Fruit fly (Drosophila melanogaster) whole organism, embryonic: Measurements from ENCODE around the gene trio.

Experiments used
- Aef1 ChIP-seq: fragments of 200-800 bp; sonication (Bioruptor generic); IDR thresholded peaks from 3 replicates; pipeline ENCODE4 v1.3.6; 2022; ENCODE audit warnings: missing biosample characterization, missing genetic modification characterization
- C15 ChIP-seq: fragments of 200-800 bp; sonication (Bioruptor generic); IDR thresholded peaks from 3 replicates; pipeline ENCODE4 v1.3.6; 2022; ENCODE audit warnings: missing biosample characterization, missing genetic modification characterization
- CG12071 ChIP-seq: fragments of 200-800 bp; sonication (Bioruptor generic); optimal IDR thresholded peaks from 3 replicates; lab custom pipeline; 2018; ENCODE audit warnings: missing biosample characterization, mild to moderate bottlenecking, missing genetic modification characterization
- CG12219 ChIP-seq: fragments of 200-800 bp; sonication (Bioruptor generic); optimal IDR thresholded peaks from 3 replicates; lab custom pipeline; 2018; ENCODE audit warnings: missing biosample characterization, mild to moderate bottlenecking, missing genetic modification characterization
- CG12659 ChIP-seq: fragments of 200-800 bp; sonication (Bioruptor generic); optimal IDR thresholded peaks from 3 replicates; lab custom pipeline; 2017; ENCODE audit warnings: mild to moderate bottlenecking, missing biosample characterization, missing genetic modification reagents, missing genetic modification characterization
- CG13624 ChIP-seq: fragments of 200-800 bp; sonication (Bioruptor generic); optimal IDR thresholded peaks from 2 replicates; lab custom pipeline; 2016; ENCODE audit warnings: missing biosample characterization, missing genetic modification characterization
- CG14441 ChIP-seq: fragments of 200-800 bp; sonication (Bioruptor generic); IDR thresholded peaks from 2 replicates; pipeline ENCODE4 v1.3.6; 2022; ENCODE audit warnings: missing biosample characterization, missing genetic modification characterization
- CG14667 ChIP-seq: fragments of 200-800 bp; sonication (Bioruptor generic); IDR thresholded peaks from 2 replicates; pipeline ENCODE4 v1.3.6; 2022; ENCODE audit warnings: missing biosample characterization, missing genetic modification characterization
- CG14710 ChIP-seq: fragments of 200-800 bp; sonication (Bioruptor generic); optimal IDR thresholded peaks from 3 replicates; lab custom pipeline; 2019; ENCODE audit warnings: missing biosample characterization, mild to moderate bottlenecking, missing genetic modification characterization, moderate library complexity
- CG18011 ChIP-seq: fragments of 200-800 bp; sonication (Bioruptor generic); optimal IDR thresholded peaks from 2 replicates; lab custom pipeline; 2017; ENCODE audit warnings: missing biosample characterization, missing genetic modification characterization, mild to moderate bottlenecking, moderate library complexity, missing genotype
- CG2712 ChIP-seq: fragments of 200-800 bp; optimal IDR thresholded peaks from 3 replicates; lab custom pipeline; 2019; ENCODE audit warnings: missing biosample characterization, mild to moderate bottlenecking, missing genetic modification characterization, moderate library complexity
- CG3407 ChIP-seq: fragments of 200-800 bp; sonication (Bioruptor generic); optimal IDR thresholded peaks from 2 replicates; lab custom pipeline; 2018; ENCODE audit warnings: missing biosample characterization, mild to moderate bottlenecking, missing genetic modification characterization
- CG4328 ChIP-seq: fragments of 200-800 bp; sonication (Bioruptor generic); optimal IDR thresholded peaks from 3 replicates; lab custom pipeline; 2017; ENCODE audit warnings: missing biosample characterization, missing genetic modification reagents, missing genetic modification characterization
- CG4424 ChIP-seq: fragments of 200-800 bp; sonication (Bioruptor generic); optimal IDR thresholded peaks from 3 replicates; lab custom pipeline; 2016; ENCODE audit warnings: missing biosample characterization, missing genetic modification characterization
- CG7372 ChIP-seq: fragments of 200-800 bp; sonication (Bioruptor generic); IDR thresholded peaks from 2 replicates; pipeline ENCODE4 v1.3.6; 2022; ENCODE audit warnings: missing biosample characterization, missing genetic modification characterization
- CG7556 ChIP-seq: fragments of 200-800 bp; sonication (Bioruptor generic); optimal IDR thresholded peaks from 2 replicates; lab custom pipeline; 2017; ENCODE audit warnings: missing biosample characterization, mild to moderate bottlenecking, missing genetic modification characterization
- CoRest ChIP-seq: fragments of 200-800 bp; sonication (Bioruptor generic); optimal IDR thresholded peaks from 3 replicates; lab custom pipeline; 2018; ENCODE audit warnings: missing biosample characterization, mild to moderate bottlenecking, missing genetic modification characterization, moderate library complexity
- Deaf1 ChIP-seq: fragments of 200-800 bp; optimal IDR thresholded peaks from 3 replicates; lab custom pipeline; 2019; ENCODE audit warnings: missing biosample characterization, mild to moderate bottlenecking, missing genetic modification characterization, moderate library complexity
- Fer2 ChIP-seq: fragments of 200-800 bp; sonication (Bioruptor generic); optimal IDR thresholded peaks from 2 replicates; lab custom pipeline; 2018; ENCODE audit warnings: missing biosample characterization, mild to moderate bottlenecking, missing genetic modification characterization, moderate library complexity
- Fer3 ChIP-seq: fragments of 200-800 bp; sonication (Bioruptor generic); optimal IDR thresholded peaks from 2 replicates; lab custom pipeline; 2018; ENCODE audit warnings: missing biosample characterization, mild to moderate bottlenecking, missing genetic modification characterization, moderate library complexity
- GATAe ChIP-seq: fragments of 200-800 bp; sonication (Bioruptor generic); conservative IDR thresholded peaks from 2 replicates; pipeline ENCODE4 v1.3.6; 2022; ENCODE audit warnings: missing biosample characterization, missing genetic modification characterization
- Gug ChIP-seq: fragments of 200-800 bp; sonication (Bioruptor generic); IDR thresholded peaks from 4 replicates; pipeline ENCODE4 v1.3.6; 2022; ENCODE audit warnings: missing biosample characterization, missing genetic modification characterization
- HHEX ChIP-seq: fragments of 200-800 bp; sonication (Bioruptor generic); optimal IDR thresholded peaks from 3 replicates; lab custom pipeline; 2017; ENCODE audit warnings: missing biosample characterization, mild to moderate bottlenecking, missing genetic modification characterization, missing genetic modification reagents
- HLH54F ChIP-seq: fragments of 200-800 bp; sonication (Bioruptor generic); optimal IDR thresholded peaks from 3 replicates; lab custom pipeline; 2016; ENCODE audit warnings: missing biosample characterization, missing genetic modification characterization
- HmgZ ChIP-seq: fragments of 200-800 bp; sonication (Bioruptor generic); optimal IDR thresholded peaks from 2 replicates; lab custom pipeline; 2018; ENCODE audit warnings: missing biosample characterization, mild to moderate bottlenecking, missing genetic modification characterization
- Mad ChIP-seq: fragments of 200-800 bp; sonication (Bioruptor generic); optimal IDR thresholded peaks from 2 replicates; lab custom pipeline; 2016; ENCODE audit warnings: missing biosample characterization, missing genetic modification characterization
- Med ChIP-seq: fragments of 200-800 bp; sonication (Bioruptor generic); peaks from one replicate; lab custom pipeline; 2016; ENCODE audit warnings: missing biosample characterization, missing genetic modification characterization, mild to moderate bottlenecking, inconsistent platforms, moderate library complexity
- Meics ChIP-seq: fragments of 200-800 bp; sonication (Bioruptor generic); optimal IDR thresholded peaks from 2 replicates; lab custom pipeline; 2017; ENCODE audit warnings: missing biosample characterization, mild to moderate bottlenecking, missing genetic modification characterization
- Rfx ChIP-seq: fragments of 200-800 bp; sonication (Bioruptor generic); IDR thresholded peaks from 2 replicates; pipeline ENCODE4 v1.3.6; 2022; ENCODE audit warnings: missing biosample characterization, missing genetic modification characterization
- Vsx1 ChIP-seq: fragments of 200-800 bp; sonication (Bioruptor generic); optimal IDR thresholded peaks from 2 replicates; lab custom pipeline; 2017; ENCODE audit warnings: missing biosample characterization, mild to moderate bottlenecking, missing genetic modification characterization, missing genetic modification reagents
- ab ChIP-seq: fragments of 200-800 bp; sonication (Bioruptor generic); optimal IDR thresholded peaks from 2 replicates; lab custom pipeline; 2016; ENCODE audit warnings: missing biosample characterization, missing genetic modification characterization
- ac ChIP-seq: fragments of 200-800 bp; sonication (Bioruptor generic); optimal IDR thresholded peaks from 3 replicates; lab custom pipeline; 2017; ENCODE audit warnings: missing biosample characterization, mild to moderate bottlenecking, missing genetic modification characterization
- az2 ChIP-seq: fragments of 200-800 bp; sonication (Bioruptor generic); optimal IDR thresholded peaks from 3 replicates; lab custom pipeline; 2016; ENCODE audit warnings: missing biosample characterization, missing genetic modification characterization
- bsh ChIP-seq, 2 experiments: fragments of 200-800 bp; sonication (Bioruptor generic); optimal IDR thresholded peaks; 2 replicates each; lab custom pipeline; 2017 to 2018; ENCODE audit warnings: mild to moderate bottlenecking in 2 of 2, missing biosample characterization in 2 of 2, missing genetic modification characterization in 2 of 2, moderate library complexity in 1 of 2
- btn ChIP-seq: fragments of 200-800 bp; sonication (Bioruptor generic); optimal IDR thresholded peaks from 2 replicates; lab custom pipeline; 2016; ENCODE audit warnings: missing biosample characterization, missing genetic modification characterization
- cas ChIP-seq: fragments of 200-800 bp; sonication (Bioruptor generic); IDR thresholded peaks from 2 replicates; pipeline ENCODE4 v1.3.6; 2022; ENCODE audit warnings: missing biosample characterization, missing genetic modification characterization
- caup ChIP-seq: fragments of 200-800 bp; sonication (Bioruptor generic); optimal IDR thresholded peaks from 3 replicates; lab custom pipeline; 2017; ENCODE audit warnings: missing biosample characterization, mild to moderate bottlenecking, missing genetic modification characterization, moderate library complexity; ENCODE audit not compliant: severe bottlenecking
- dpn ChIP-seq, 2 experiments: fragments of 200-800 bp; sonication (Bioruptor generic); optimal IDR thresholded peaks; 3 replicates each; lab custom pipeline; 2016; ENCODE audit warnings: missing biosample characterization in 2 of 2, missing genetic modification characterization in 2 of 2
- eyg ChIP-seq: fragments of 200-800 bp; sonication (Bioruptor generic); optimal IDR thresholded peaks from 3 replicates; lab custom pipeline; 2016; ENCODE audit warnings: missing biosample characterization, missing genetic modification characterization
- fu2 ChIP-seq: fragments of 200-800 bp; sonication (Bioruptor generic); optimal IDR thresholded peaks from 2 replicates; lab custom pipeline; 2016; ENCODE audit warnings: missing biosample characterization, missing genetic modification characterization
- lilli ChIP-seq: fragments of 200-800 bp; sonication (Bioruptor generic); optimal IDR thresholded peaks from 3 replicates; lab custom pipeline; 2016; ENCODE audit warnings: missing biosample characterization, missing genetic modification characterization
- oc ChIP-seq: fragments of 200-800 bp; sonication (Bioruptor generic); optimal IDR thresholded peaks from 2 replicates; lab custom pipeline; 2018; ENCODE audit warnings: missing biosample characterization, mild to moderate bottlenecking, missing genetic modification characterization, moderate library complexity
- odd ChIP-seq: fragments of 200-800 bp; sonication (Bioruptor generic); optimal IDR thresholded peaks from 2 replicates; lab custom pipeline; 2017; ENCODE audit warnings: missing biosample characterization, mild to moderate bottlenecking, missing genetic modification characterization
- peb ChIP-seq: fragments of 200-800 bp; sonication (Bioruptor generic); IDR thresholded peaks from 2 replicates; pipeline ENCODE4 v1.3.6; 2022; ENCODE audit warnings: missing biosample characterization, missing genetic modification characterization
- scrt ChIP-seq: fragments of 200-800 bp; sonication (Bioruptor generic); optimal IDR thresholded peaks from 2 replicates; lab custom pipeline; 2018; ENCODE audit warnings: missing biosample characterization, mild to moderate bottlenecking, missing genetic modification characterization, moderate library complexity
- stwl ChIP-seq: fragments of 200-800 bp; sonication (Bioruptor generic); optimal IDR thresholded peaks from 3 replicates; lab custom pipeline; 2018; ENCODE audit warnings: missing biosample characterization, mild to moderate bottlenecking, missing genetic modification characterization, moderate library complexity
- tgo ChIP-seq: fragments of 200-800 bp; sonication (Bioruptor generic); IDR thresholded peaks from 3 replicates; pipeline ENCODE4 v1.3.6; 2022; ENCODE audit warnings: missing biosample characterization, missing genetic modification characterization
- unc-4 ChIP-seq: fragments of 200-800 bp; sonication (Bioruptor generic); IDR thresholded peaks from 2 replicates; pipeline ENCODE4 v1.3.6; 2022; ENCODE audit warnings: missing biosample characterization, missing genetic modification characterization; ENCODE audit not compliant: partially characterized antibody
- vvl ChIP-seq: fragments of 200-800 bp; sonication (Bioruptor generic); IDR thresholded peaks from 2 replicates; pipeline ENCODE4 v1.3.6; 2022; ENCODE audit warnings: missing biosample characterization, missing genetic modification characterization
- zen2 ChIP-seq: fragments of 200-800 bp; sonication (Bioruptor generic); IDR thresholded peaks from 3 replicates; pipeline ENCODE4 v1.3.6; 2022; ENCODE audit warnings: missing biosample characterization, missing genetic modification characterization; ENCODE audit not compliant: partially characterized antibody

trio gene

DNA sequence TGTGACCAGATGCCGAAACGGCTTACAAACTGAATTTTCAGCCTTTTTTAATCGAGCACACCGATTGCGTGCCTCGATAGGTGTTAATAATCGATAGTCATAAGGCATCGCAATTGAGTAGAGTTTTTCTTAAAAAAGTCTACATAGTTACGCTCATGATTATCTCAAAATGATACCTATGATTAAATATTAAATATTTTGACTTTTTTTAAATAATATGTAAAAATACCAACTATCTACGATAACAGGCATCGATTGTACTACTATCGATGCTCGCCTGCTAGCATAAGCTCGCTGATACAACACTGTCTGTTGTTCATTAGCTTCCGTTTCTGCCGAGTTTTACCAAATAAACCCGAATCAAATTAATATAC, 199 bp upstream of the trio start:
- TF ChIP-seq CG7556 (GFP tag; lab: Kevin White, UChicago) (no peak), Med (peak; percentile 46), Fer2 (peak; percentile 32), scrt (GFP tag; lab: Kevin White, UChicago) (peak; percentile 11), CG3407 (GFP tag; lab: Kevin White, UChicago) (no peak), eyg (GFP tag; lab: Kevin White, UChicago) (no peak), CG14667 (GFP tag; lab: Robert Waterston, UW) (peak; percentile 8; the same call in 1 of the 2 replicates), lilli (GFP tag; lab: Kevin White, UChicago) (no peak), GATAe (no peak), CG2712 (peak; percentile 49), CG13624 (GFP tag; lab: Kevin White, UChicago) (no peak), CG18011 (GFP tag; lab: Kevin White, UChicago) (peak; percentile 97), unc-4 (peak; percentile 90), Fer3 (tag; lab: Kevin White, UChicago) (peak; percentile 62), bsh (GFP tag; optimal IDR thresholded peaks at IDR 0.05; lab: Kevin White, UChicago) (peak in 1 of 2 experiments; percentile 21), HHEX (GFP tag; lab: Kevin White, UChicago) (peak; percentile 32), Mad (GFP tag; lab: Kevin White, UChicago) (no peak), cas (no peak), Aef1 (GFP tag; lab: Robert Waterston, UW) (no peak; the same call in 2 of the 3 replicates), caup (peak; percentile 67), CG14710 (tag; lab: Kevin White, UChicago) (peak; percentile 68), vvl (GFP tag; lab: Robert Waterston, UW) (peak; percentile 54), zen2 (GFP tag; lab: Robert Waterston, UW) (peak; percentile 74; the same call in 1 of the 3 replicates), btn (GFP tag; lab: Kevin White, UChicago) (no peak), Gug (GFP tag; lab: Robert Waterston, UW) (peak; percentile 35; the same call in 1 of the 4 replicates), CoRest (tag; lab: Kevin White, UChicago) (peak; percentile 41), Vsx1 (GFP tag; lab: Kevin White, UChicago) (peak; percentile 85), ab (GFP tag; lab: Kevin White, UChicago) (no peak), az2 (no peak), CG12219 (GFP tag; lab: Kevin White, UChicago) (peak; percentile 51), dpn (GFP tag; optimal IDR thresholded peaks at IDR 0.05; lab: Kevin White, UChicago) (peak in 1 of 2 experiments; percentile 24), fu2 (GFP tag; lab: Kevin White, UChicago) (no peak), odd (GFP tag; lab: Kevin White, UChicago) (no peak), oc (tag; lab: Kevin White, UChicago) (no peak), CG7372 (GFP tag; lab: Robert Waterston, UW) (0 out of 2 replicates have a peak, but pooled peaks have one; percentile 24), HmgZ (tag; lab: Kevin White, UChicago) (no peak), Rfx (GFP tag; lab: Robert Waterston, UW) (peak; percentile 87), C15 (0 out of 3 replicates have a peak, but pooled peaks have one; percentile 23), CG4424 (GFP tag; lab: Kevin White, UChicago) (peak; percentile 44), Meics (GFP tag; lab: Kevin White, UChicago) (peak; percentile 65), ac (GFP tag; lab: Kevin White, UChicago) (no peak), stwl (peak; percentile 89), CG12659 (GFP tag; lab: Kevin White, UChicago) (peak; percentile 70), HLH54F (GFP tag; lab: Kevin White, UChicago) (no peak), CG14441 (GFP tag; lab: Robert Waterston, UW) (0 out of 2 replicates have a peak, but pooled peaks have one; percentile 24), CG12071 (GFP tag; lab: Kevin White, UChicago) (peak; percentile 48), Deaf1 (tag; lab: Kevin White, UChicago) (peak; percentile 23), tgo (GFP tag; lab: Robert Waterston, UW) (peak; percentile 44; the same call in 2 of the 3 replicates), peb (GFP tag; lab: Robert Waterston, UW) (0 out of 2 replicates have a peak, but pooled peaks have one; percentile 10), CG4328 (GFP tag; lab: Kevin White, UChicago) (peak; percentile 59)
